Fruit fly (Drosophila melanogaster): ENCODE data around the gene Rh5.
A peak's percentile ranks its signal among the peaks of the same experiment; 100 is the strongest.
"Not testable (repeated sequence)": the region's sequence is repeated elsewhere in the genome, so short reads cannot be mapped to it uniquely, and the experiment has no call there.

Gene Rh5

dm6 chr2L:11977721-11978120, 30.2 kb upstream of the Rh5 start:
- TF ChIP-seq psq (optimal IDR thresholded peaks at IDR 0.05) (no peak), h (optimal IDR thresholded peaks at IDR 0.05) (no peak), insv (optimal IDR thresholded peaks at IDR 0.05) (no peak), ttk (optimal IDR thresholded peaks at IDR 0.05) (no peak), Sin3A (optimal IDR thresholded peaks at IDR 0.05) (no peak), Myc (optimal IDR thresholded peaks at IDR 0.05) (no peak)

- TF ChIP-seq Sin3A (optimal IDR thresholded peaks at IDR 0.05) (no peak), psq (optimal IDR thresholded peaks at IDR 0.05) (no peak), ttk (optimal IDR thresholded peaks at IDR 0.05) (no peak), insv (optimal IDR thresholded peaks at IDR 0.05) (no peak), Myc (optimal IDR thresholded peaks at IDR 0.05) (no peak), h (optimal IDR thresholded peaks at IDR 0.05) (no peak)
These were observed 27.9 kb upstream of the Rh5 start for dm6 chr2L:11980075-11980474.

dm6 chr2L:11981210-11981609, 26.7 kb upstream of the Rh5 start, which contains the start of gene CG16965:
TSS of gene CG16965 (plus strand) at chr2L:11981591.
- no peak for TF ChIP-seq insv (optimal IDR thresholded peaks at IDR 0.05)
- no peak for TF ChIP-seq psq (optimal IDR thresholded peaks at IDR 0.05)
- TF ChIP-seq ttk (optimal IDR thresholded peaks at IDR 0.05) = no peak
- TF ChIP-seq h (optimal IDR thresholded peaks at IDR 0.05) = no peak
- no peak for TF ChIP-seq Sin3A (optimal IDR thresholded peaks at IDR 0.05)
- no peak for TF ChIP-seq Myc (optimal IDR thresholded peaks at IDR 0.05)

- TF ChIP-seq h (optimal IDR thresholded peaks at IDR 0.05) (no peak), psq (optimal IDR thresholded peaks at IDR 0.05) (no peak), insv (optimal IDR thresholded peaks at IDR 0.05) (no peak), Sin3A (optimal IDR thresholded peaks at IDR 0.05) (no peak)
These were observed 20.0 kb upstream of the Rh5 start, which contains the start of the genes CG6686 and CG34163 for dm6 chr2L:11987945-11988344. TSS of gene CG6686 (minus strand) at chr2L:11988039. TSS of gene CG34163 (plus strand) at chr2L:11988270.

dm6 chr2L:11989210-11989609, 18.7 kb upstream of the Rh5 start:
- TF ChIP-seq ttk (optimal IDR thresholded peaks at IDR 0.05) (peak; percentile 93), Myc (optimal IDR thresholded peaks at IDR 0.05) (no peak), h (optimal IDR thresholded peaks at IDR 0.05) (no peak), psq (optimal IDR thresholded peaks at IDR 0.05) (no peak), Sin3A (optimal IDR thresholded peaks at IDR 0.05) (no peak), insv (optimal IDR thresholded peaks at IDR 0.05) (no peak)

- TF ChIP-seq Sin3A (optimal IDR thresholded peaks at IDR 0.05) (no peak), ttk (optimal IDR thresholded peaks at IDR 0.05) (no peak), Myc (optimal IDR thresholded peaks at IDR 0.05) (no peak), psq (optimal IDR thresholded peaks at IDR 0.05) (no peak)
These were observed 18.2 kb upstream of the Rh5 start, which contains the start of the genes zuc and dgt2 for dm6 chr2L:11989729-11990128. TSS of gene zuc (minus strand) at chr2L:11989882. TSS of gene dgt2 (plus strand) at chr2L:11989936.

- no peak for TF ChIP-seq insv (optimal IDR thresholded peaks at IDR 0.05)
These were observed 17.4 kb upstream of the Rh5 start, which contains the start of gene escl for dm6 chr2L:11990458-11991065. TSS of gene escl (plus strand) at chr2L:11990927.

- TF ChIP-seq insv, Sin3A, psq (optimal IDR thresholded peaks at IDR 0.05): not testable (repeated sequence)
These were observed 15.4 kb upstream of the Rh5 start, which contains the start of gene Ada1-2 for dm6 chr2L:11992602-11993001. TSS of gene Ada1-2 (plus strand) at chr2L:11992902.

dm6 chr2L:11995332-11995790, 12.6 kb upstream of the Rh5 start, which contains the start of the genes CG18789 and Qtzl:
TSS of gene CG18789 (minus strand) at chr2L:11995432.
TSS of gene Qtzl (plus strand) at chr2L:11995740.
- not testable (repeated sequence) for TF ChIP-seq ttk, Myc, Sin3A (optimal IDR thresholded peaks at IDR 0.05)

- TF ChIP-seq psq, Sin3A, h (optimal IDR thresholded peaks at IDR 0.05): not testable (repeated sequence)
These were observed 11.4 kb upstream of the Rh5 start, which contains the start of gene Ada1-1 for dm6 chr2L:11996509-11996908. TSS of gene Ada1-1 (plus strand) at chr2L:11996809.

dm6 chr2L:11999240-11999704, 8.7 kb upstream of the Rh5 start, which contains the start of the genes CG18787 and Nfs1:
TSS of gene CG18787 (minus strand) at chr2L:11999340.
TSS of gene Nfs1 (plus strand) at chr2L:11999654.
- TF ChIP-seq Sin3A, insv, ttk (optimal IDR thresholded peaks at IDR 0.05): not testable (repeated sequence)

- TF ChIP-seq Sin3A (optimal IDR thresholded peaks at IDR 0.05) (no peak), h (optimal IDR thresholded peaks at IDR 0.05) (no peak), insv (optimal IDR thresholded peaks at IDR 0.05) (no peak), psq (optimal IDR thresholded peaks at IDR 0.05) (no peak), ttk (optimal IDR thresholded peaks at IDR 0.05) (no peak), Myc (optimal IDR thresholded peaks at IDR 0.05) (no peak)
These were observed 6.8 kb upstream of the Rh5 start for dm6 chr2L:12001132-12001531.

- no peak for TF ChIP-seq Sin3A (optimal IDR thresholded peaks at IDR 0.05)
- TF ChIP-seq Myc (optimal IDR thresholded peaks at IDR 0.05) = no peak
- no peak for TF ChIP-seq ttk (optimal IDR thresholded peaks at IDR 0.05)
- no peak for TF ChIP-seq h (optimal IDR thresholded peaks at IDR 0.05)
- no peak for TF ChIP-seq psq (optimal IDR thresholded peaks at IDR 0.05)
These were observed 5.9 kb upstream of the Rh5 start, which contains the start of gene Hacd1 for dm6 chr2L:12002051-12002450. TSS of gene Hacd1 (minus strand) at chr2L:12002266.
